Worm (Caenorhabditis elegans): ENCODE results near the gene F31F6.2.

The F31F6.2 gene

DNA sequence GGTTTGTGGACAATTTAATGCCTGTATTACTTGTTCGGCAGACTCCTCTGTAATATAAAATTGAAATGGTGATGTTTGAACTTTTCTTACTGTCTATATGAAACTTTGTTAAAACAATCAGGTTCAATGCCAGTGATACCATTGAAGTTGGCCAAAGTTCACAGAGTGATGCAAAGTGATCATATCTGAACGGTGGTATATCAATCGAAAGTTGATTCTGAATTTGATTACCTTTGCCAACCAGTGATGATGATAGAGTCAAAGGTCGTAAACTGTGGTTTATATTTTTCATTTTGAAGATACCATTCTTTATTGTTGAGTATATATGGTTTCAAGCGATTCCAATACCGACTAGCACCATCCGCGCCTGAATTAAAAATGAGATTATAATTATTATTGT lies 31.7 kb upstream of the F31F6.2 start:
- TF ChIP-seq syd-9 (tag; optimal IDR thresholded peaks at IDR 0.05) (no peak), unc-86 (tag; optimal IDR thresholded peaks at IDR 0.05) (no peak), lim-6 (tag; optimal IDR thresholded peaks at IDR 0.05) (no peak), odd-2 (tag; optimal IDR thresholded peaks at IDR 0.05) (no peak), dmd-4 (tag; optimal IDR thresholded peaks at IDR 0.05; ENCODE audit: borderline replicate concordance) (no peak), ets-4 (tag; optimal IDR thresholded peaks at IDR 0.05) (no peak), mec-3 (tag; optimal IDR thresholded peaks at IDR 0.05; ENCODE audit: borderline replicate concordance) (no peak), C08G9.2 (tag; optimal IDR thresholded peaks at IDR 0.05) (no peak), C38D4.7 (GFP tag; optimal IDR thresholded peaks at IDR 0.05) (no peak), ceh-45 (GFP tag; IDR thresholded peaks at IDR 0.05) (no peak), pqm-1 (tag; optimal IDR thresholded peaks at IDR 0.05) (no peak), K09A11.1 (tag; optimal IDR thresholded peaks at IDR 0.05; ENCODE audit: insufficient read depth) (no peak), npax-4 (tag; optimal IDR thresholded peaks at IDR 0.05) (no peak), madf-2 (tag; optimal IDR thresholded peaks at IDR 0.05) (no peak), Y22D7AL.16 (tag; optimal IDR thresholded peaks at IDR 0.05) (no peak), fax-1 (tag; optimal IDR thresholded peaks at IDR 0.05) (no peak), pha-2 (tag; optimal IDR thresholded peaks at IDR 0.05) (no peak)

DNA sequence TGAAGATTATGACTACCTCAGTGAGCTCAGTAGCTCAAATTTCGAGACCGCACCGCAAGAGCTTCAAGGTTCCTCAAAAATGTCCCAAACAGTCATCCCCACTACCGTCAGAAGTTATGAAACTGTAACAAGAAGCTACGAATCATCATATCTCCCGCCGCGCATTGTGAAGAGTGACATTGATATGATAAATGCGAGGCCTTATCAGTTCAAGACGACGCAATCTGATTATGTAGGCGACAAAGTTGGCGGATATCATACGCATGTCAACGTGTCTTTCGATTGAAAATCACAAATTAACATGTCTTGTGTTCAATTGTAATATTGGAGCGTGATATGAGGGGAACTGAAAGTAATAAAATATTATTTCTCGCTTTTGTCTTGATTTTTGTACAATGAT lies 28.8 kb upstream of the F31F6.2 start:
- TF ChIP-seq tbx-2 (tag; optimal IDR thresholded peaks at IDR 0.05) (no peak), elt-2 (tag; optimal IDR thresholded peaks at IDR 0.05) (peak; percentile 41)

DNA sequence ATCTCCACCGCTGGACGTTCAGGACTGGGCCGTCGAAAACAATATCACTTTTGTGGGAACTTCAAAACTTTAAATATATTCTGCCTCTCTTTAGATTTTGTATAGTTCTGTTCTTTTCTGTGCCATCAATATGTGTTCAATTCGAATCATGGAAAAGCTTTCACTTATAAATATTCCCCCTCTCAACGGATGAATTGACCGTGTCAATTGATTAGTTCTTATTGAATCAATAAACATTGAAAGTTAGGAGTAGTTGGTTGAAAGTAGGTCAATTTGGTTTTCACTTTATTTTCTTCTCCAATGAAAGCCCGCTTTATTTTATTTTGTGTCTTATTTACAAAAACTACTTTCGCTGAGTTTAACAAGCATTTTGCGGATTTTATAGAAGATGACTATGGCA lies 26.5 kb upstream of the F31F6.2 start, which contains the start of gene lips-8:
lips-8 (plus strand) TSS at position 301 of the 400 bp plus-strand sequence.
- TF ChIP-seq che-1 (tag; optimal IDR thresholded peaks at IDR 0.05) (no peak), dve-1 (tag; optimal IDR thresholded peaks at IDR 0.05) (no peak), ceh-19 (GFP tag; optimal IDR thresholded peaks at IDR 0.05) (no peak), ama-1 (optimal IDR thresholded peaks at IDR 0.05) (no peak), K09A11.1 (tag; optimal IDR thresholded peaks at IDR 0.05; ENCODE audit: insufficient read depth) (no peak), ets-4 (tag; optimal IDR thresholded peaks at IDR 0.05) (no peak), ceh-22 (tag; optimal IDR thresholded peaks at IDR 0.05) (no peak), unc-86 (tag; optimal IDR thresholded peaks at IDR 0.05) (no peak), lim-6 (tag; optimal IDR thresholded peaks at IDR 0.05) (no peak), elt-2 (tag; optimal IDR thresholded peaks at IDR 0.05) (no peak), pag-3 (tag; optimal IDR thresholded peaks at IDR 0.05; ENCODE audit: borderline replicate concordance) (no peak)

DNA sequence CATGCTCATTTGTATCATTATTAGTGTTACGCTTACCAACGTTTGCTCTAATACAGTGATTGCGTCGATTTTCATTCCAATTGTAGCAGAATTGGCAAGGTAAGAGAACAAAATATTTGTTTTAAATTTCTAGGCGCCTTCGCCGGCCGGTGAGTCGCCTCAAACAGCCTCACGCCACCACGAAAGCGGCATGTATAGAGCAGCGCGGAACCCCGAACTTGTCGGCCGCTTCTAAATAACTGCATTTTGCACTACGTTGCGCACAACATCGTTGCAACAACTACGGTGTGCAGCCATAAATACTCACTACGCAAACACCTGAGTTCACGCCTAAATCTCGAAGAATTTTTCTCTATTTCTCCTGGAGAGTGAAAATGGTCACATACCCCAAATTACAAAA lies 25.5 kb upstream of the F31F6.2 start:
- TF ChIP-seq tbx-7 (tag; optimal IDR thresholded peaks at IDR 0.05) (no peak), dmd-4 (tag; optimal IDR thresholded peaks at IDR 0.05; ENCODE audit: borderline replicate concordance) (no peak), K09A11.1 (tag; optimal IDR thresholded peaks at IDR 0.05; ENCODE audit: insufficient read depth) (no peak), fkh-6 (tag; optimal IDR thresholded peaks at IDR 0.05) (no peak), ttx-3 (tag; optimal IDR thresholded peaks at IDR 0.05) (no peak), gmeb-2 (tag; optimal IDR thresholded peaks at IDR 0.05) (no peak), C38D4.7 (GFP tag; optimal IDR thresholded peaks at IDR 0.05) (no peak), hlh-6 (tag; optimal IDR thresholded peaks at IDR 0.05) (no peak), che-1 (tag; optimal IDR thresholded peaks at IDR 0.05) (no peak), hlh-13 (GFP tag; optimal IDR thresholded peaks at IDR 0.05) (no peak), pqm-1 (tag; optimal IDR thresholded peaks at IDR 0.05) (no peak), sox-4 (tag; optimal IDR thresholded peaks at IDR 0.05) (no peak), lin-11 (tag; optimal IDR thresholded peaks at IDR 0.05) (no peak), syd-9 (tag; optimal IDR thresholded peaks at IDR 0.05) (no peak), ceh-9 (tag; optimal IDR thresholded peaks at IDR 0.05) (no peak), zip-5 (tag; optimal IDR thresholded peaks at IDR 0.05) (no peak), ceh-22 (tag; optimal IDR thresholded peaks at IDR 0.05) (no peak), eyg-1 (tag; optimal IDR thresholded peaks at IDR 0.05) (no peak)

Measured in whole organism, late embryonic.